Worm (Caenorhabditis elegans) whole organism, late embryonic: ENCODE data around the gene gsnl-1.

Experiments
- C08G9.2 ChIP-seq: sonication (generic microtip); optimal IDR thresholded peaks from 2 replicates; lab custom pipeline; 2016; ENCODE audit warnings: mild to moderate bottlenecking, missing genetic modification characterization, moderate library complexity, missing compliant biosample characterization
- C38D4.7 ChIP-seq: fragments of 200-800 bp; sonication (Bioruptor generic); optimal IDR thresholded peaks from 2 replicates; lab custom pipeline; 2018; ENCODE audit warnings: mild to moderate bottlenecking, missing genetic modification characterization, moderate library complexity, missing compliant biosample characterization
- F13H6.1 ChIP-seq: sonication (generic microtip); optimal IDR thresholded peaks from 2 replicates; lab custom pipeline; 2016; ENCODE audit warnings: missing genetic modification characterization, missing compliant biosample characterization
- K02D7.2 ChIP-seq: sonication (generic microtip); optimal IDR thresholded peaks from 2 replicates; lab custom pipeline; 2017; ENCODE audit warnings: mild to moderate bottlenecking, missing genetic modification characterization, missing compliant biosample characterization
- K09A11.1 ChIP-seq: sonication (generic microtip); optimal IDR thresholded peaks from 2 replicates; lab custom pipeline; 2017; ENCODE audit warnings: antibody characterized with exemption, mild to moderate bottlenecking, missing genetic modification characterization, missing compliant biosample characterization; ENCODE audit not compliant: insufficient read depth
- T23F11.4 ChIP-seq: fragments of 200-800 bp; sonication (Bioruptor generic); optimal IDR thresholded peaks from 2 replicates; lab custom pipeline; 2018; ENCODE audit warnings: mild to moderate bottlenecking, missing genetic modification characterization, missing compliant biosample characterization
- Y22D7AL.16 ChIP-seq: sonication (generic microtip); optimal IDR thresholded peaks from 2 replicates; lab custom pipeline; 2016; ENCODE audit warnings: missing genetic modification characterization, missing compliant biosample characterization
- ahr-1 ChIP-seq: sonication (generic microtip); optimal IDR thresholded peaks from 2 replicates; lab custom pipeline; 2016; ENCODE audit warnings: missing genetic modification characterization, missing compliant biosample characterization
- ceh-14 ChIP-seq: sonication (generic microtip); optimal IDR thresholded peaks from 2 replicates; lab custom pipeline; 2016; ENCODE audit warnings: missing genotype, missing genetic modification characterization, missing compliant biosample characterization
- ceh-19 ChIP-seq: fragments of 200-800 bp; sonication (Bioruptor generic); optimal IDR thresholded peaks from 2 replicates; lab custom pipeline; 2018; ENCODE audit warnings: mild to moderate bottlenecking, missing genetic modification characterization, missing compliant biosample characterization
- ceh-2 ChIP-seq: sonication (generic microtip); optimal IDR thresholded peaks from 2 replicates; lab custom pipeline; 2016; ENCODE audit warnings: missing genotype, missing genetic modification characterization, missing compliant biosample characterization
- ceh-22 ChIP-seq: sonication (generic microtip); optimal IDR thresholded peaks from 2 replicates; lab custom pipeline; 2017; ENCODE audit warnings: missing biosample characterization, missing genetic modification characterization
- ceh-24 ChIP-seq: sonication (generic microtip); optimal IDR thresholded peaks from 2 replicates; lab custom pipeline; 2016; ENCODE audit warnings: mild to moderate bottlenecking, missing genetic modification characterization, missing compliant biosample characterization
- ceh-30 ChIP-seq: fragments of 150-350 bp; optimal IDR thresholded peaks from 2 replicates; lab custom pipeline; 2014; ENCODE audit warnings: missing biosample characterization, missing genetic modification characterization
- ceh-31 ChIP-seq: sonication (generic microtip); optimal IDR thresholded peaks from 2 replicates; lab custom pipeline; 2016; ENCODE audit warnings: missing genetic modification characterization, missing compliant biosample characterization
- ceh-34 ChIP-seq: sonication (generic microtip); optimal IDR thresholded peaks from 2 replicates; lab custom pipeline; 2016; ENCODE audit warnings: mild to moderate bottlenecking, missing genetic modification characterization, missing compliant biosample characterization
- ceh-45 ChIP-seq: fragments of 200-800 bp; sonication (Bioruptor generic); IDR thresholded peaks from 2 replicates; pipeline ENCODE4 v1.3.6; 2022; ENCODE audit warnings: missing genetic modification reagents, missing genetic modification characterization, missing compliant biosample characterization
- che-1 ChIP-seq: sonication (generic microtip); optimal IDR thresholded peaks from 2 replicates; lab custom pipeline; 2016; ENCODE audit warnings: mild to moderate bottlenecking, missing genetic modification characterization, missing compliant biosample characterization
- dve-1 ChIP-seq: sonication (generic microtip); optimal IDR thresholded peaks from 2 replicates; lab custom pipeline; 2017; ENCODE audit warnings: antibody characterized with exemption, mild to moderate bottlenecking, missing genetic modification characterization, missing compliant biosample characterization
- elt-2 ChIP-seq: sonication (generic microtip); optimal IDR thresholded peaks from 2 replicates; lab custom pipeline; 2016; ENCODE audit warnings: missing genetic modification reagents, missing genetic modification characterization, missing compliant biosample characterization
- ets-4 ChIP-seq: sonication (generic microtip); optimal IDR thresholded peaks from 2 replicates; lab custom pipeline; 2016; ENCODE audit warnings: missing genetic modification characterization, missing compliant biosample characterization
- fkh-6 ChIP-seq: sonication (generic microtip); optimal IDR thresholded peaks from 2 replicates; lab custom pipeline; 2016; ENCODE audit warnings: missing genetic modification characterization, missing compliant biosample characterization
- hlh-15 ChIP-seq: sonication (generic microtip); optimal IDR thresholded peaks from 2 replicates; lab custom pipeline; 2016; ENCODE audit warnings: missing genetic modification characterization, missing compliant biosample characterization
- hlh-30 ChIP-seq: sonication (generic microtip); optimal IDR thresholded peaks from 2 replicates; lab custom pipeline; 2017; ENCODE audit warnings: antibody characterized with exemption, missing genetic modification characterization, missing compliant biosample characterization; ENCODE audit not compliant: insufficient read depth
- hlh-6 ChIP-seq: sonication (generic microtip); optimal IDR thresholded peaks from 2 replicates; lab custom pipeline; 2016; ENCODE audit warnings: missing genotype, missing genetic modification characterization, missing compliant biosample characterization
- hlh-8 ChIP-seq: sonication (generic microtip); optimal IDR thresholded peaks from 2 replicates; lab custom pipeline; 2016; ENCODE audit warnings: missing genotype, missing genetic modification characterization, missing compliant biosample characterization
- lim-6 ChIP-seq: sonication (generic microtip); optimal IDR thresholded peaks from 2 replicates; lab custom pipeline; 2016; ENCODE audit warnings: missing genetic modification characterization, missing compliant biosample characterization
- lin-11 ChIP-seq: fragments of 200-800 bp; sonication (Bioruptor generic); optimal IDR thresholded peaks from 2 replicates; lab custom pipeline; 2018; ENCODE audit warnings: mild to moderate bottlenecking, missing genetic modification characterization, missing compliant biosample characterization
- madf-2 ChIP-seq: sonication (generic microtip); optimal IDR thresholded peaks from 2 replicates; lab custom pipeline; 2017; ENCODE audit warnings: missing genetic modification characterization, missing compliant biosample characterization
- mec-3 ChIP-seq: sonication (generic microtip); optimal IDR thresholded peaks from 2 replicates; lab custom pipeline; 2016; ENCODE audit warnings: borderline replicate concordance, missing genetic modification characterization, missing compliant biosample characterization
- nfya-1 ChIP-seq: sonication (generic microtip); optimal IDR thresholded peaks from 2 replicates; lab custom pipeline; 2017; ENCODE audit warnings: missing genetic modification characterization, mild to moderate bottlenecking, missing compliant biosample characterization, antibody characterized with exemption, moderate library complexity
- npax-4 ChIP-seq: sonication (generic microtip); optimal IDR thresholded peaks from 2 replicates; lab custom pipeline; 2016; ENCODE audit warnings: missing genetic modification characterization, missing compliant biosample characterization
- pag-3 ChIP-seq: sonication (generic microtip); optimal IDR thresholded peaks from 2 replicates; lab custom pipeline; 2016; ENCODE audit warnings: missing compliant biosample characterization, missing genetic modification characterization, borderline replicate concordance
- pqm-1 ChIP-seq: sonication (generic microtip); optimal IDR thresholded peaks from 2 replicates; lab custom pipeline; 2016; ENCODE audit warnings: missing genetic modification characterization, missing compliant biosample characterization
- syd-9 ChIP-seq: sonication (generic microtip); optimal IDR thresholded peaks from 2 replicates; lab custom pipeline; 2016; ENCODE audit warnings: mild to moderate bottlenecking, missing genetic modification characterization, moderate library complexity, missing compliant biosample characterization
- tbx-2 ChIP-seq: sonication (generic microtip); optimal IDR thresholded peaks from 2 replicates; lab custom pipeline; 2016; ENCODE audit warnings: missing genetic modification characterization, missing compliant biosample characterization
- ttx-3 ChIP-seq: sonication (generic microtip); optimal IDR thresholded peaks from 2 replicates; lab custom pipeline; 2016; ENCODE audit warnings: missing genetic modification reagents, missing genetic modification characterization, missing compliant biosample characterization
- unc-42 ChIP-seq: sonication (generic microtip); optimal IDR thresholded peaks from 2 replicates; lab custom pipeline; 2016; ENCODE audit warnings: missing genotype, missing genetic modification characterization, missing compliant biosample characterization
- unc-55 ChIP-seq: sonication (generic microtip); optimal IDR thresholded peaks from 2 replicates; lab custom pipeline; 2017; ENCODE audit warnings: missing biosample characterization, missing genetic modification reagents, missing genetic modification characterization
- zip-5 ChIP-seq: sonication (generic microtip); optimal IDR thresholded peaks from 2 replicates; lab custom pipeline; 2016; ENCODE audit warnings: missing genetic modification characterization, missing compliant biosample characterization

Gene gsnl-1

DNA sequence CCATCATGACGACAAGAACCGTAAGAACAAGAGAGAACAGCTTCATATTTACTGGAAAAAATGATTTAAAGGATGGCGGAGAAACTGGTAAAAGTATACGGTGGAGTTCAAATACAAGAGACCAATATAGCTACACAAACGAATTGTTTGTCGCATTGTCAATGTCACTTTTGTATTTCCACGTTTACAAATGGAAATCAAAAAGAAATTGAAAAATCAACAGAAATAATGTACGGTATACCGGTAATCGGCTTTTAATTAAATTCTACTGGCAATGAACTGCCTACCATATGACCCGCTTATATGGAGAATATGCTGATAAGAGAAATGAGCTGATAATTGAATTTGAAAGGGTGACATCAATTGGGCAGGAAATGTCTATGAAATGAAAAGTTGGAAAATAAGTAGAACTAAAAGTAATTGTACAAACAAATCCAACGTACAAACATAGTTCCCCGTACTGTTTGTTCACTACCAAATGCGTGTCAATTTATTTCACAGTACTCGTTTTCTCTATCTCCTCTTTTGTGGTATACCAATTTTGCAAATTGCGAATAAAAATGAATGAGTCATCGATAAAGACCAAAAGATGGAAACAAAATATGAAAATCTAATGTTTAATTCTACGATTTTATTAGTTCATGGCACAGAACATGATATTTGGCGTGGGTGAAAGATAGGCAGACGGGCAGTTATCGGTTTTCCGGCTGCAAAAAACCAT, 5.2 kb upstream of the gsnl-1 start, which contains the start of gene K06A4.7:
TSS of gene K06A4.7 (minus strand) at position 51 of the 721 bp plus-strand sequence.
- TF ChIP-seq pag-3 (tag; lab: Kevin White, UChicago) (no peak), elt-2 (tag; lab: Kevin White, UChicago) (peak; percentile 37)

DNA sequence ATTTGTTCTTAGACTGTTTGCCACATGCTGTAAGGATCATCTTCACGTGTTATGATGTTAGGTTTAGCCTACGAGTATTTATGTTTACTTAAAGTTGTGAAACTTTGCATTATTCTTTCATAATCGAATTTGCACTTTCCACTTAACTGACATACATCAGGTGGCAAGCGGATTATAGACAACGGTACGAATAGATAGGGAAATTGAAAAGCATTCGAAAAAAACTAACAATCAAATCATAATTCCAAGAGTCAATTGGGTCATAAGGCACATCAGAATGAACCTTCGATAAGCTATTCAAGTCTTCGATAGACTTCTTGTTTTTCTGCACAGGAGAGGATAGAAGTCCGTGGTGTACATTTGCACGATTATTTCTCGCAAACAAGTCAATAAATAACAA, 4.4 kb upstream of the gsnl-1 start:
- no peak for TF ChIP-seq K09A11.1 (tag; lab: Kevin White, UChicago)

- TF ChIP-seq dve-1 (tag; lab: Kevin White, UChicago): no peak
- TF ChIP-seq tbx-2: no peak
- TF ChIP-seq lim-6 (tag; lab: Kevin White, UChicago): no peak
- no peak for TF ChIP-seq mec-3 (tag; lab: Kevin White, UChicago)
- TF ChIP-seq hlh-8 (tag; lab: Kevin White, UChicago): no peak
- no peak for TF ChIP-seq ceh-45 (GFP tag; lab: Robert Waterston, UW)
- no peak for TF ChIP-seq npax-4
- TF ChIP-seq unc-55 (GFP tag; lab: Kevin White, UChicago): no peak
- TF ChIP-seq zip-5 (tag; lab: Kevin White, UChicago): no peak
- TF ChIP-seq, all 69 proteins: peak for 0
Measured at ce11 chrV:9499295-9499694, 2.5 kb downstream of the gsnl-1 start.

DNA sequence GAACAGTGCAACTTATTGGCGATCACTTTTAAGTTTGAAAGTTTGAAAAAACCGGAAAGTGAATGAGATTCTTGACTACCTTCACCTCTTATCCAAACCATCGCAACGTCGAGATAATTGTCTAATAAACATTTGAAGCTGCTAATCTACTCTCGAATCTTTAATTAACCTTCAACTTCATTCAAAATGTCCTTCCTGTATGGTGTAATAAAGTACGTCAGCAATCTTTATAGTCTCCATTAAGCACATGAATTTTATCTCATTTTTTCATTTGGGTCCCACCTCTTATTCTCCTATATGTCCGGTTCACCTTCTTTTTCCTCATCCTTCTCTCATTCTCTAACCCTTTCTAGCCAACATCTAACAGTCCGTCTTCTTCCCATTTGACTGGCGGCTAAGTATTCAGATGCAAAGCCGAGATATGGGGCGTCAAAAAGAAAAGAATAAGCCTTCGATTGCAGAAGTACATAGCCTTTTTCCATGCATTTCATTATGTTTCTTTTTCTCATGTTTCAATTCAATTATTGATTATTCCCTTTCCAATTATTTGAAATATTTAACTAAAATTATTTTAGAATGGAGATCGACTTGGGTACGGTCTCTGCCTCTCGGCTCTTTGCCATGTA, 4.1 kb downstream of the gsnl-1 start, which contains the start of gene swt-5:
TSS of gene swt-5 (plus strand) at position 576 of the 626 bp plus-strand sequence.
- TF ChIP-seq ahr-1 (tag; lab: Kevin White, UChicago) (no peak), C38D4.7 (GFP tag; lab: Kevin White, UChicago) (no peak), F13H6.1 (tag; lab: Kevin White, UChicago) (no peak), pag-3 (tag; lab: Kevin White, UChicago) (no peak), lin-11 (tag; lab: Kevin White, UChicago) (no peak), che-1 (tag; lab: Kevin White, UChicago) (no peak), syd-9 (tag; lab: Kevin White, UChicago) (no peak), pqm-1 (tag; lab: Kevin White, UChicago) (no peak), ceh-24 (no peak), ttx-3 (tag; lab: Kevin White, UChicago) (no peak), C08G9.2 (tag; lab: Kevin White, UChicago) (no peak), hlh-15 (tag; lab: Kevin White, UChicago) (no peak), lim-6 (tag; lab: Kevin White, UChicago) (no peak), tbx-2 (no peak)

DNA sequence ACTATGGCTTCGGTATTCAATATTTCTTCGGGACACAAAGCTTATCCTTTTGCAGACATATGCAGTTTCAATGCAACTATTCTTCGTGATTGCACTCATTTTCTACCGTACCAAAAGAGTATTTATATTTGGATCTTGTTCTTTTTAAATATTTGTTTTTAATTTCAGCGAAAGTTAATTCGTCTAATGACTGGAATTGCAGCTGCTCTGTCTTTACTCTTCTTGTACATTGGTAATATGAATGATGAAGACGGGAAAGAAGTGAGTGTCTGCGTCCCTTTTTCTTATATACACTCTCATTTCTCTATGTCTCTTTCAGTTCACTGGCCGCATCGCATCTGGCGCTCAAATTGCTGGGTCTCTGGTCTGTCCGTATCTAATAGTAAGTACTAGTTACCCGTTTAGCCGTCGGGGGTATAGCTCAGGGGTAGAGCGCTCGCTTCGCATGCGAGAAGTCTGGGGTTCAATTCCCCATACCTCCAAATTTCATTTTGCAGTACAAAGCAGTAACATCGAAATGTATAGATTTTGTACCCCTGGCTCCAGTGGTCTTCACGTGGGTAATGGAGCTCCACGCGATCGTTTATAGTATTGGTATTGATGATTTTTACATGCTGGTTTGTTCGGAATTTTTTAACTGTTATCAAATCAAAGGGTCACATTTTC, 6.4 kb downstream of the gsnl-1 start:
- TF ChIP-seq mec-3 (tag; lab: Kevin White, UChicago): peak; percentile 57
- no peak for TF ChIP-seq ceh-22 (tag; lab: Kevin White, UChicago)
- TF ChIP-seq hlh-6 (tag; lab: Kevin White, UChicago): peak; percentile 94
- no peak for TF ChIP-seq ceh-30
- peak; percentile 8 for TF ChIP-seq ets-4 (tag; lab: Kevin White, UChicago)
- peak; percentile 59 for TF ChIP-seq nfya-1 (tag; lab: Kevin White, UChicago)
- TF ChIP-seq ceh-14 (tag; lab: Kevin White, UChicago): peak; percentile 45
- peak; percentile 79 for TF ChIP-seq ceh-31 (tag; lab: Kevin White, UChicago)
- peak; percentile 71 for TF ChIP-seq K09A11.1 (tag; lab: Kevin White, UChicago)
- TF ChIP-seq hlh-15 (tag; lab: Kevin White, UChicago): peak; percentile 65
- peak; percentile 65 for TF ChIP-seq F13H6.1 (tag; lab: Kevin White, UChicago)
- peak; percentile 74; the same call in 1 of the 2 replicates for TF ChIP-seq ceh-45 (GFP tag; lab: Robert Waterston, UW)
- TF ChIP-seq ceh-19 (GFP tag; lab: Kevin White, UChicago): peak; percentile 90
- TF ChIP-seq hlh-30 (tag; lab: Kevin White, UChicago): no peak
- peak; percentile 85 for TF ChIP-seq K02D7.2 (tag; lab: Kevin White, UChicago)
- peak; percentile 90 for TF ChIP-seq T23F11.4 (GFP tag; lab: Kevin White, UChicago)
- TF ChIP-seq Y22D7AL.16 (tag; lab: Kevin White, UChicago): peak; percentile 76
- TF ChIP-seq unc-42 (tag; lab: Kevin White, UChicago): peak; percentile 84
- TF ChIP-seq ceh-34: peak; percentile 92
- TF ChIP-seq madf-2 (tag; lab: Kevin White, UChicago): peak; percentile 81
- peak; percentile 77 for TF ChIP-seq ceh-2 (tag; lab: Kevin White, UChicago)
- TF ChIP-seq fkh-6 (tag; lab: Kevin White, UChicago): peak; percentile 90
